Fruit fly (Drosophila melanogaster): ENCODE results near the gene CG12535.

The CG12535 gene

dm6 chrX:3343680-3344079 lies 105.1 kb downstream of the CG12535 start (continued):
- no peak for TF ChIP-seq CG15601 (tag; optimal IDR thresholded peaks at IDR 0.05)
- TF ChIP-seq CG9609 (GFP tag; optimal IDR thresholded peaks at IDR 0.05): peak; percentile 1
- TF ChIP-seq psq (GFP tag; optimal IDR thresholded peaks at IDR 0.05): no peak
- TF ChIP-seq PHDP (tag; optimal IDR thresholded peaks at IDR 0.05): no peak
- TF ChIP-seq vvl (GFP tag; IDR thresholded peaks at IDR 0.05): peak; percentile 64
- TF ChIP-seq Lhr (GFP tag; optimal IDR thresholded peaks at IDR 0.05): peak; percentile 48
- peak; percentile 59 for TF ChIP-seq Bgb (GFP tag; IDR thresholded peaks at IDR 0.05; ENCODE audit: partially characterized antibody)
- peak; percentile 35 for TF ChIP-seq stwl (tag; optimal IDR thresholded peaks at IDR 0.05)
- peak; percentile 2 for TF ChIP-seq CG2120 (GFP tag; optimal IDR thresholded peaks at IDR 0.05)
